Fruit fly (Drosophila melanogaster): ENCODE measurements around the gene CG33303.

The CG33303 gene

DNA sequence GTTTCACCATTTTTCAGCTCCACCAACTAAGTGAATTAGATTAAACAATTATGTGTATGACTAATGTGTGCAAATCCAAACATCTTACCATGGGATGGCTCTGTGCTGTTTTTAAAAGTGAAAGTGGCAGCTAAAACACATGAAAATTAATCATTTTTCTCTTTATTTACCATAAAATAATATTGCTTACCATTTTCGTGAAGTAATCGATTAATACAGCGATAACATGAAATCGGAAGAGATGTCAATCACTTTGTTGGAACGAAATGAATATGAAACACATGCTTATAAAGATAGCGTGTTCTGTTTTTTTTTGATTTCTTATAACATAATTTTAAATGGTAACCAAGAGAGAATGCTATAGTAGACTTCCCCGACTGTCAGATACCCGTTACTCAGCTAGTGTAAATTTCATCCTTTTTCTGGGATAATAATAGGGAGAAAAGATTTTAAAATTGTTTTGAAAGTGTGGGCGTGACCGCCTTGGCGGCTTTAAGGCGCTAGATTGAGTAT lies 28.3 kb upstream of the CG33303 start (continued):
- TF ChIP-seq hbn (GFP tag; IDR thresholded peaks at IDR 0.05; ENCODE audit: partially characterized antibody) (no peak), CG11695 (GFP tag; IDR thresholded peaks at IDR 0.05) (no peak; the same call in 2 of the 3 replicates), CG18262 (tag; optimal IDR thresholded peaks at IDR 0.05) (no peak), ftz-f1 (GFP tag; optimal IDR thresholded peaks at IDR 0.05) (no peak), pita (GFP tag; optimal IDR thresholded peaks at IDR 0.05) (no peak), kni (GFP tag; optimal IDR thresholded peaks at IDR 0.05) (no peak), fu2 (GFP tag; optimal IDR thresholded peaks at IDR 0.05) (no peak), sisA (GFP tag; IDR thresholded peaks at IDR 0.05) (no peak), pfk (GFP tag; optimal IDR thresholded peaks at IDR 0.05) (peak; percentile 92), CG18011 (GFP tag; optimal IDR thresholded peaks at IDR 0.05) (no peak), br (optimal IDR thresholded peaks at IDR 0.05) (no peak), CG11560 (tag; IDR thresholded peaks at IDR 0.05) (no peak), Dbx (GFP tag; IDR thresholded peaks at IDR 0.05) (no peak), CG30431 (GFP tag; optimal IDR thresholded peaks at IDR 0.05) (no peak), CG9876 (GFP tag; optimal IDR thresholded peaks at IDR 0.05) (no peak), CG4424 (GFP tag; optimal IDR thresholded peaks at IDR 0.05) (no peak), ATbp (GFP tag; optimal IDR thresholded peaks at IDR 0.05) (no peak), lilli (GFP tag; optimal IDR thresholded peaks at IDR 0.05) (no peak), YL-1 (GFP tag; optimal IDR thresholded peaks at IDR 0.05) (peak; percentile 45), Sox102F (GFP tag; optimal IDR thresholded peaks at IDR 0.05) (no peak), CG42726 (GFP tag; IDR thresholded peaks at IDR 0.05; ENCODE audit: partially characterized antibody) (no peak), CG8924 (tag; optimal IDR thresholded peaks at IDR 0.05) (peak; percentile 79), CG9817 (tag; optimal IDR thresholded peaks at IDR 0.05) (no peak), Xbp1 (GFP tag; optimal IDR thresholded peaks at IDR 0.05) (no peak), Opbp (GFP tag; IDR thresholded peaks at IDR 0.05; ENCODE audit: partially characterized antibody) (no peak), CG7839 (tag; optimal IDR thresholded peaks at IDR 0.05) (no peak), CTCF (GFP tag; optimal IDR thresholded peaks at IDR 0.05) (no peak), CG10267 (tag; optimal IDR thresholded peaks at IDR 0.05) (peak; percentile 15), tup (GFP tag; optimal IDR thresholded peaks at IDR 0.05) (no peak), sima (GFP tag; optimal IDR thresholded peaks at IDR 0.05) (no peak), insv (GFP tag; optimal IDR thresholded peaks at IDR 0.05) (no peak), corto (GFP tag; optimal IDR thresholded peaks at IDR 0.05) (no peak), Awh (GFP tag; IDR thresholded peaks at IDR 0.05) (no peak), lmd (GFP tag; IDR thresholded peaks at IDR 0.05) (no peak), E2f1 (GFP tag; IDR thresholded peaks at IDR 0.05) (no peak), sna (GFP tag; IDR thresholded peaks at IDR 0.05; ENCODE audit: partially characterized antibody) (peak; percentile 58; the same call in 1 of the 2 replicates), Hmr (GFP tag; optimal IDR thresholded peaks at IDR 0.05) (no peak), CG4360 (GFP tag; IDR thresholded peaks at IDR 0.05) (no peak), Max (GFP tag; optimal IDR thresholded peaks at IDR 0.05) (no peak), crp (GFP tag; optimal IDR thresholded peaks at IDR 0.05) (no peak), kah (GFP tag; optimal IDR thresholded peaks at IDR 0.05) (no peak), CG3726 (GFP tag; IDR thresholded peaks at IDR 0.05) (no peak), Asciz (GFP tag; optimal IDR thresholded peaks at IDR 0.05) (no peak), dati (GFP tag; IDR thresholded peaks at IDR 0.05) (no peak), CG3407 (GFP tag; optimal IDR thresholded peaks at IDR 0.05) (no peak), CG15514 (GFP tag; optimal IDR thresholded peaks at IDR 0.05) (no peak), CG34224 (GFP tag; IDR thresholded peaks at IDR 0.05; ENCODE audit: partially characterized antibody) (peak; percentile 44; the same call in 2 of the 3 replicates), sens (GFP tag) (peak; percentile 91), trh (GFP tag; optimal IDR thresholded peaks at IDR 0.05) (no peak), D19A (tag; optimal IDR thresholded peaks at IDR 0.05) (no peak), emc (GFP tag; optimal IDR thresholded peaks at IDR 0.05) (no peak)

All from whole organism, embryonic.